Worm (Caenorhabditis elegans): ENCODE measurements around the gene clik-2.

Gene clik-2

DNA sequence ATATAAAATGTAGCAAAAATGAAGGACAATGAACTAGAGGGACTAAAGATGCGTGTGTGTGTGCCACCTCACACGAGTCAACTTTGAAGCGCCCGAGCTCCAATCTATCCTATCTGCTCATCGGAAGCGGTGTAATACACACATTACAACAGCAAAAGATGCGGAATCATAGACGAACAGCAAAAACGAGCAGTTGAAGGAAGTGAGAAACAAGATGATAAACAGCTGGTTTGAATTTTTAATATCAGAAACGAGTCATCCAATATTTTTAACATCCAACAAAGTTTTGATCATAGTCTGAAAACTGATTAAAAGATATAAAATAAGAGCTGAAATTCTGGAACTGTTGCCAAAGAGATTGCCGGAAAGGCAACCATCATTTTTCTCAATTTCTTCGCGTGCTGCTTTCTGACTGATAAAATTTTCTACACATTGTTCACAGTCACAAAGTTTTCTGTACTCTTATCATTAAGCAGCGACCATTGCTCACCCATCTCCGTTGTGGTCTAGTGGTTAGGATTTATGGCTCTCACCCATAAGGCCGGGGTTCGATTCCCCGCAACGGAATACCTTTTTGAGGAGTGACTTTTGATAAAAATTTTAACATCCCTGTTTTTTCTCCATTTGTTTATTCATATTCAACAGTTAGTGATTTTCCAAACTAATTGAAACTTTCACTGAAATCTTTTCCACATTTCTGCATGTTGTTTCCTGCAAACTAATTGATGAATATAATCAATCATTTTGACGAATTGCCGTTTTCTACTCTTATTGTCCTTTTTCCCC lies 8.3 kb downstream of the clik-2 start, which contains the start of gene stn-2:
Gene stn-2 (minus strand): TSS at position 75 of the 786 bp plus-strand sequence.
- TF ChIP-seq attf-4 (tag; optimal IDR thresholded peaks at IDR 0.05) (no peak), lim-7 (GFP tag; IDR thresholded peaks at IDR 0.05) (peak; percentile 62), daf-16 (GFP tag; optimal IDR thresholded peaks at IDR 0.05) (peak in 1 of 2 experiments; percentile 48), daf-16 (tag; optimal IDR thresholded peaks at IDR 0.05) (no peak), ztf-7 (tag; optimal IDR thresholded peaks at IDR 0.05) (no peak), lin-38 (GFP tag; IDR thresholded peaks at IDR 0.05) (no peak), mes-2 (tag; optimal IDR thresholded peaks at IDR 0.05; ENCODE audit: poor library complexity, severe bottlenecking) (peak; percentile 50), ZK337.2 (GFP tag; IDR thresholded peaks at IDR 0.05) (no peak), F44E2.7 (GFP tag; IDR thresholded peaks at IDR 0.05) (no peak), dve-1 (tag; optimal IDR thresholded peaks at IDR 0.05; ENCODE audit: insufficient read depth) (peak; percentile 38), hlh-11 (tag; optimal IDR thresholded peaks at IDR 0.05) (peak; percentile 26), lsy-2 (tag; optimal IDR thresholded peaks at IDR 0.05) (peak in 1 of 2 experiments; percentile 8), ctbp-1 (GFP tag; IDR thresholded peaks at IDR 0.05) (peak; percentile 55; the same call in 1 of the 2 replicates), ceh-62 (tag; optimal IDR thresholded peaks at IDR 0.05) (no peak), Y105C5A.15 (GFP tag; IDR thresholded peaks at IDR 0.05) (0 out of 2 replicates have a peak, but pooled peaks have one; percentile 63), T26A8.4 (GFP tag; IDR thresholded peaks at IDR 0.05) (0 out of 2 replicates have a peak, but pooled peaks have one; percentile 37), unc-62 (GFP tag; optimal IDR thresholded peaks at IDR 0.05 in 1 of 2) (peak in 1 of 2 experiments; percentile 72), unc-62 (tag; optimal IDR thresholded peaks at IDR 0.05) (no peak), snpc-1.2 (GFP tag; IDR thresholded peaks at IDR 0.05) (peak; percentile 70), aha-1 (tag) (peak; percentile 75), rbr-2 (tag; optimal IDR thresholded peaks at IDR 0.05) (no peak), dmd-9 (GFP tag; IDR thresholded peaks at IDR 0.05) (0 out of 2 replicates have a peak, but pooled peaks have one; percentile 16), egl-27 (tag; optimal IDR thresholded peaks at IDR 0.05) (no peak), ceh-20 (GFP tag; IDR thresholded peaks at IDR 0.05) (no peak), Y5F2A.4 (GFP tag; optimal IDR thresholded peaks at IDR 0.05) (no peak), nhr-28 (tag; optimal IDR thresholded peaks at IDR 0.05) (peak; percentile 7), nhr-102 (tag; optimal IDR thresholded peaks at IDR 0.05) (peak; percentile 37), php-3 (GFP tag; IDR thresholded peaks at IDR 0.05) (peak; percentile 24; the same call in 1 of the 2 replicates), egl-43 (GFP tag; IDR thresholded peaks at IDR 0.05) (0 out of 2 replicates have a peak, but pooled peaks have one; percentile 49), zfp-2 (tag; optimal IDR thresholded peaks at IDR 0.05) (no peak), nhr-48 (tag; optimal IDR thresholded peaks at IDR 0.05) (peak; percentile 8), lin-1 (GFP tag; IDR thresholded peaks at IDR 0.05) (no peak), vab-7 (GFP tag; IDR thresholded peaks at IDR 0.05) (peak; percentile 76), ceh-44 (GFP tag; IDR thresholded peaks at IDR 0.05) (no peak), madf-9 (GFP tag; conservative IDR thresholded peaks at IDR 0.05) (peak; percentile 52; the same call in 1 of the 2 replicates), dmd-8 (GFP tag; IDR thresholded peaks at IDR 0.05) (0 out of 2 replicates have a peak, but pooled peaks have one; percentile 64), dmd-6 (GFP tag; IDR thresholded peaks at IDR 0.05) (peak; percentile 48), hif-1 (tag; optimal IDR thresholded peaks at IDR 0.05) (no peak), arid-1 (GFP tag; conservative IDR thresholded peaks at IDR 0.05) (peak; percentile 75), T20F7.1 (GFP tag; optimal IDR thresholded peaks at IDR 0.05) (peak; percentile 44), pha-4 (GFP tag; IDR thresholded peaks at IDR 0.05) (peak; percentile 56; the same call in 1 of the 2 replicates), pha-4 (tag; optimal IDR thresholded peaks at IDR 0.05) (peak; percentile 10), set-16 (GFP tag; IDR thresholded peaks at IDR 0.05) (no peak), aly-2 (tag; optimal IDR thresholded peaks at IDR 0.05) (no peak), nhr-77 (tag; optimal IDR thresholded peaks at IDR 0.05) (no peak), gei-8 (GFP tag; optimal IDR thresholded peaks at IDR 0.05) (peak; percentile 33), nhr-41 (GFP tag; IDR thresholded peaks at IDR 0.05) (peak; percentile 52; the same call in 1 of the 2 replicates), F26F4.8 (GFP tag; conservative IDR thresholded peaks at IDR 0.05) (0 out of 2 replicates have a peak, but pooled peaks have one; percentile 6), duxl-1 (tag; optimal IDR thresholded peaks at IDR 0.05; ENCODE audit: poor library complexity) (peak; percentile 3)

Data from whole organism, L4 larva.